Fruit fly (Drosophila melanogaster) whole organism, adult: ENCODE results near the gene Acat1.

Experiments
- CG11617 ChIP-seq: fragments of 200-800 bp; sonication (Bioruptor generic); optimal IDR thresholded peaks from 2 replicates; lab custom pipeline; 2017; ENCODE audit warnings: mild to moderate bottlenecking, missing biosample characterization, missing genetic modification reagents, missing genetic modification characterization
- CG12768 ChIP-seq: fragments of 200-800 bp; sonication (Bioruptor generic); optimal IDR thresholded peaks from 2 replicates; lab custom pipeline; 2017; ENCODE audit warnings: missing biosample characterization, missing genetic modification characterization, mild to moderate bottlenecking, moderate library complexity, missing genetic modification reagents
- CG14711 ChIP-seq: fragments of 200-800 bp; sonication (Bioruptor generic); optimal IDR thresholded peaks from 2 replicates; lab custom pipeline; 2018; ENCODE audit warnings: missing biosample characterization, mild to moderate bottlenecking, missing genetic modification characterization, moderate library complexity
- CG1620 ChIP-seq: fragments of 200-800 bp; sonication (Bioruptor generic); optimal IDR thresholded peaks from 2 replicates; lab custom pipeline; 2016; ENCODE audit warnings: missing biosample characterization, missing genetic modification characterization
- CG33017 ChIP-seq: fragments of 200-800 bp; sonication (Bioruptor generic); optimal IDR thresholded peaks from 2 replicates; lab custom pipeline; 2018; ENCODE audit warnings: missing biosample characterization, mild to moderate bottlenecking, missing genetic modification characterization, moderate library complexity
- CG5204 ChIP-seq: fragments of 200-800 bp; sonication (Bioruptor generic); optimal IDR thresholded peaks from 2 replicates; lab custom pipeline; 2016; ENCODE audit warnings: missing biosample characterization, missing genetic modification characterization
- CG7045 ChIP-seq: fragments of 200-800 bp; sonication (Bioruptor generic); optimal IDR thresholded peaks from 2 replicates; lab custom pipeline; 2017; ENCODE audit warnings: missing biosample characterization, mild to moderate bottlenecking, missing genetic modification characterization
- CG7101 ChIP-seq: fragments of 200-800 bp; sonication (Bioruptor generic); optimal IDR thresholded peaks from 2 replicates; lab custom pipeline; 2018; ENCODE audit warnings: missing biosample characterization, mild to moderate bottlenecking, missing genetic modification characterization, moderate library complexity
- Clk ChIP-seq: fragments of 200-800 bp; sonication (Bioruptor generic); optimal IDR thresholded peaks from 2 replicates; lab custom pipeline; 2017; ENCODE audit warnings: missing biosample characterization, missing genetic modification characterization
- Crg-1 ChIP-seq: fragments of 200-800 bp; sonication (Bioruptor generic); optimal IDR thresholded peaks from 2 replicates; lab custom pipeline; 2016; ENCODE audit warnings: missing biosample characterization, missing genetic modification characterization
- Hr96 ChIP-seq: fragments of 200-800 bp; sonication (Bioruptor generic); optimal IDR thresholded peaks from 2 replicates; lab custom pipeline; 2016; ENCODE audit warnings: missing biosample characterization, missing genetic modification characterization
- Mnt ChIP-seq: fragments of 200-800 bp; sonication (Bioruptor generic); optimal IDR thresholded peaks from 2 replicates; lab custom pipeline; 2016; ENCODE audit warnings: missing biosample characterization, mild to moderate bottlenecking, missing genetic modification characterization
- bab1 ChIP-seq: fragments of 200-800 bp; sonication (Bioruptor generic); optimal IDR thresholded peaks from 3 replicates; lab custom pipeline; 2019; ENCODE audit warnings: missing biosample characterization, mild to moderate bottlenecking, missing genetic modification characterization, moderate library complexity
- cic ChIP-seq: fragments of 200-800 bp; sonication (Bioruptor generic); optimal IDR thresholded peaks from 2 replicates; lab custom pipeline; 2017; ENCODE audit warnings: missing biosample characterization, mild to moderate bottlenecking, missing genetic modification characterization, moderate library complexity
- cnc ChIP-seq, 2 experiments: fragments of >200 bp; optimal IDR thresholded peaks; 2 replicates each; lab custom pipeline; 2017
- ovo ChIP-seq: fragments of 200-800 bp; sonication (Bioruptor generic); optimal IDR thresholded peaks from 2 replicates; lab custom pipeline; 2016; ENCODE audit warnings: missing biosample characterization, missing genetic modification characterization
- pad ChIP-seq: fragments of 200-800 bp; sonication (Bioruptor generic); optimal IDR thresholded peaks from 3 replicates; lab custom pipeline; 2017; ENCODE audit warnings: missing biosample characterization, missing genetic modification characterization, mild to moderate bottlenecking, moderate library complexity, missing genetic modification reagents
- tj ChIP-seq: fragments of 200-800 bp; sonication (Bioruptor generic); optimal IDR thresholded peaks from 3 replicates; lab custom pipeline; 2017; ENCODE audit warnings: missing biosample characterization, mild to moderate bottlenecking, missing genetic modification characterization, moderate library complexity

The Acat1 gene

dm6 chrX:7857873-7858272 lies 30.7 kb downstream of the Acat1 start, which contains the start of gene CG1409:
Gene CG1409 (plus strand): TSS chrX:7858173.
- TF ChIP-seq cic (GFP tag; lab: Kevin White, UChicago) (no peak), CG33017 (tag; lab: Kevin White, UChicago) (no peak), Clk (GFP tag; lab: Kevin White, UChicago) (no peak), CG7045 (GFP tag; lab: Kevin White, UChicago) (no peak), ovo (GFP tag; lab: Kevin White, UChicago) (no peak), cnc (optimal IDR thresholded peaks at IDR 0.05; lab: Kevin White, UChicago) (no peak), tj (GFP tag; lab: Kevin White, UChicago) (no peak), CG5204 (GFP tag; lab: Kevin White, UChicago) (no peak), CG1620 (GFP tag; lab: Kevin White, UChicago) (no peak), bab1 (GFP tag; lab: Kevin White, UChicago) (no peak), Hr96 (GFP tag; lab: Kevin White, UChicago) (no peak), Crg-1 (GFP tag; lab: Kevin White, UChicago) (no peak), CG11617 (GFP tag; lab: Kevin White, UChicago) (no peak), CG12768 (GFP tag; lab: Kevin White, UChicago) (no peak), Mnt (GFP tag; lab: Kevin White, UChicago) (no peak), CG14711 (no peak), pad (GFP tag; lab: Kevin White, UChicago) (no peak)

- TF ChIP-seq Crg-1 (GFP tag; lab: Kevin White, UChicago) (no peak), ovo (GFP tag; lab: Kevin White, UChicago) (no peak), CG7101 (tag; lab: Kevin White, UChicago) (no peak), Clk (GFP tag; lab: Kevin White, UChicago) (no peak), cnc (optimal IDR thresholded peaks at IDR 0.05; lab: Kevin White, UChicago) (no peak), bab1 (GFP tag; lab: Kevin White, UChicago) (no peak), cic (GFP tag; lab: Kevin White, UChicago) (no peak), CG12768 (GFP tag; lab: Kevin White, UChicago) (no peak)
Observed at dm6 chrX:7854144-7854543, 34.4 kb downstream of the Acat1 start, which contains the start of gene CG10920. Gene CG10920 (minus strand): TSS chrX:7854244.
